Fruit fly (Drosophila melanogaster): ENCODE measurements around the gene Gr10b.

Gr10b gene

dm6 chrX:11379139-11379538 lies 33.9 kb downstream of the Gr10b start (continued):
- TF ChIP-seq HmgZ (tag; optimal IDR thresholded peaks at IDR 0.05): peak; percentile 35
- TF ChIP-seq CG10543 (GFP tag; optimal IDR thresholded peaks at IDR 0.05): no peak
- no peak for TF ChIP-seq vfl (GFP tag; optimal IDR thresholded peaks at IDR 0.05)
- peak; percentile 52; the same call in 1 of the 2 replicates for TF ChIP-seq Rfx (GFP tag; IDR thresholded peaks at IDR 0.05)
- no peak for TF ChIP-seq hth (optimal IDR thresholded peaks at IDR 0.05)
- no peak for TF ChIP-seq nom (GFP tag; optimal IDR thresholded peaks at IDR 0.05)
- TF ChIP-seq CG17328 (GFP tag; IDR thresholded peaks at IDR 0.05): peak; percentile 34; the same call in 1 of the 2 replicates
- no peak for TF ChIP-seq Bgb (GFP tag; IDR thresholded peaks at IDR 0.05; ENCODE audit: partially characterized antibody)
- no peak for TF ChIP-seq CG3407 (GFP tag; optimal IDR thresholded peaks at IDR 0.05)
- peak; percentile 65 for TF ChIP-seq slbo (GFP tag; IDR thresholded peaks at IDR 0.05)
- TF ChIP-seq maf-S (GFP tag; optimal IDR thresholded peaks at IDR 0.05): no peak
- no peak for TF ChIP-seq Lpt (GFP tag; optimal IDR thresholded peaks at IDR 0.05)
- TF ChIP-seq lov (optimal IDR thresholded peaks at IDR 0.05): no peak
- TF ChIP-seq lov (GFP tag; IDR thresholded peaks at IDR 0.05): no peak
- TF ChIP-seq Poxn (GFP tag; IDR thresholded peaks at IDR 0.05): no peak
- peak; percentile 1 for TF ChIP-seq Antp (GFP tag; optimal IDR thresholded peaks at IDR 0.05)
- TF ChIP-seq CG3995 (GFP tag; optimal IDR thresholded peaks at IDR 0.05): no peak
- TF ChIP-seq CG42726 (GFP tag; IDR thresholded peaks at IDR 0.05; ENCODE audit: partially characterized antibody): no peak
- TF ChIP-seq HLH54F (GFP tag; optimal IDR thresholded peaks at IDR 0.05): no peak
- no peak for TF ChIP-seq CG2199 (GFP tag; IDR thresholded peaks at IDR 0.05)
- TF ChIP-seq salm (tag; optimal IDR thresholded peaks at IDR 0.05): no peak
- peak; percentile 19; the same call in 1 of the 2 replicates for TF ChIP-seq ap (GFP tag; IDR thresholded peaks at IDR 0.05)
- no peak for TF ChIP-seq ac (GFP tag; optimal IDR thresholded peaks at IDR 0.05)
- no peak for TF ChIP-seq sna (GFP tag; IDR thresholded peaks at IDR 0.05; ENCODE audit: partially characterized antibody)
- TF ChIP-seq pb (GFP tag; optimal IDR thresholded peaks at IDR 0.05): no peak
- TF ChIP-seq Xrp1 (GFP tag; IDR thresholded peaks at IDR 0.05): peak; percentile 55; the same call in 1 of the 2 replicates
- TF ChIP-seq chn (GFP tag; optimal IDR thresholded peaks at IDR 0.05): no peak
- no peak for TF ChIP-seq CG2202 (tag; optimal IDR thresholded peaks at IDR 0.05)
- TF ChIP-seq mirr (GFP tag; optimal IDR thresholded peaks at IDR 0.05): peak; percentile 28
- TF ChIP-seq Hand (GFP tag; optimal IDR thresholded peaks at IDR 0.05): peak; percentile 47
- no peak for TF ChIP-seq D19B (GFP tag; optimal IDR thresholded peaks at IDR 0.05)
- TF ChIP-seq sob (GFP tag; IDR thresholded peaks at IDR 0.05): peak; percentile 61; the same call in 1 of the 2 replicates
- TF ChIP-seq Mrtf (GFP tag; IDR thresholded peaks at IDR 0.05): 0 out of 3 replicates have a peak, but pooled peaks have one; percentile 20
- TF ChIP-seq CG10267 (tag; optimal IDR thresholded peaks at IDR 0.05): peak; percentile 10
- TF ChIP-seq CG30431 (GFP tag; optimal IDR thresholded peaks at IDR 0.05): no peak
- no peak for TF ChIP-seq nerfin-1 (tag; optimal IDR thresholded peaks at IDR 0.05)
- no peak for TF ChIP-seq CG8281 (tag; optimal IDR thresholded peaks at IDR 0.05)
- TF ChIP-seq dpn (GFP tag; optimal IDR thresholded peaks at IDR 0.05): peak in 1 of 2 experiments; percentile 4
- no peak for TF ChIP-seq CG11560 (tag; IDR thresholded peaks at IDR 0.05)
- peak; percentile 29; the same call in 1 of the 2 replicates for TF ChIP-seq CG14667 (GFP tag; IDR thresholded peaks at IDR 0.05)
- TF ChIP-seq CG3065 (GFP tag; optimal IDR thresholded peaks at IDR 0.05): no peak
- peak; percentile 40; the same call in 1 of the 2 replicates for TF ChIP-seq Taf1 (GFP tag; IDR thresholded peaks at IDR 0.05)
- no peak for TF ChIP-seq pita (GFP tag; optimal IDR thresholded peaks at IDR 0.05)
- no peak for TF ChIP-seq CG15696 (tag; optimal IDR thresholded peaks at IDR 0.05)
- TF ChIP-seq tgo (GFP tag; IDR thresholded peaks at IDR 0.05): peak; percentile 48; the same call in 2 of the 3 replicates
- TF ChIP-seq mam (GFP tag; optimal IDR thresholded peaks at IDR 0.05): peak; percentile 50
- TF ChIP-seq luna (GFP tag; optimal IDR thresholded peaks at IDR 0.05): no peak
- TF ChIP-seq fd96Cb (tag; optimal IDR thresholded peaks at IDR 0.05): peak; percentile 37
- TF ChIP-seq grn (GFP tag; optimal IDR thresholded peaks at IDR 0.05): no peak
- TF ChIP-seq gsb (GFP tag; IDR thresholded peaks at IDR 0.05): no peak
- TF ChIP-seq vnd (GFP tag; IDR thresholded peaks at IDR 0.05; ENCODE audit: partially characterized antibody): no peak
- TF ChIP-seq Hr78 (GFP tag; optimal IDR thresholded peaks at IDR 0.05): no peak
